Worm (Caenorhabditis elegans) whole organism, late embryonic: Measurements from ENCODE around the gene D1044.1.

Experiments
- ceh-9 ChIP-seq: sonication (generic microtip); optimal IDR thresholded peaks from 2 replicates; lab custom pipeline; 2016; ENCODE audit warnings: mild to moderate bottlenecking, missing genetic modification characterization, inconsistent platforms, missing compliant biosample characterization
- dmd-4 ChIP-seq: sonication (generic microtip); optimal IDR thresholded peaks from 2 replicates; lab custom pipeline; 2016; ENCODE audit warnings: borderline replicate concordance, missing genetic modification characterization, missing compliant biosample characterization
- hlh-8 ChIP-seq: sonication (generic microtip); optimal IDR thresholded peaks from 2 replicates; lab custom pipeline; 2016; ENCODE audit warnings: missing genotype, missing genetic modification characterization, missing compliant biosample characterization
- lin-11 ChIP-seq: fragments of 200-800 bp; sonication (Bioruptor generic); optimal IDR thresholded peaks from 2 replicates; lab custom pipeline; 2018; ENCODE audit warnings: mild to moderate bottlenecking, missing genetic modification characterization, missing compliant biosample characterization
- mec-3 ChIP-seq: sonication (generic microtip); optimal IDR thresholded peaks from 2 replicates; lab custom pipeline; 2016; ENCODE audit warnings: borderline replicate concordance, missing genetic modification characterization, missing compliant biosample characterization
- nfya-1 ChIP-seq: sonication (generic microtip); optimal IDR thresholded peaks from 2 replicates; lab custom pipeline; 2017; ENCODE audit warnings: missing genetic modification characterization, mild to moderate bottlenecking, missing compliant biosample characterization, antibody characterized with exemption, moderate library complexity
- nhr-11 ChIP-seq: fragments of 150-350 bp; optimal IDR thresholded peaks from 2 replicates; lab custom pipeline; 2014; ENCODE audit warnings: missing biosample characterization, missing genetic modification characterization
- pha-4 ChIP-seq: fragments of 150-350 bp; optimal IDR thresholded peaks from 2 replicates; lab custom pipeline; 2018; ENCODE audit warnings: missing biosample characterization, missing genetic modification reagents, missing genetic modification characterization
- rnt-1 ChIP-seq: sonication (generic microtip); optimal IDR thresholded peaks from 2 replicates; lab custom pipeline; 2016; ENCODE audit warnings: missing genetic modification characterization, missing compliant biosample characterization
- sox-4 ChIP-seq: sonication (generic microtip); optimal IDR thresholded peaks from 2 replicates; lab custom pipeline; 2017; ENCODE audit warnings: mild to moderate bottlenecking, missing genetic modification characterization, inconsistent platforms, missing compliant biosample characterization
- tbx-7 ChIP-seq: sonication (generic microtip); optimal IDR thresholded peaks from 2 replicates; lab custom pipeline; 2016; ENCODE audit warnings: missing genotype, missing genetic modification characterization, missing compliant biosample characterization
- zip-5 ChIP-seq: sonication (generic microtip); optimal IDR thresholded peaks from 2 replicates; lab custom pipeline; 2016; ENCODE audit warnings: missing genetic modification characterization, missing compliant biosample characterization

D1044.1 gene

ce11 chrIII:5594350-5594749, 50.3 kb downstream of the D1044.1 start:
- TF ChIP-seq nfya-1 (tag; lab: Kevin White, UChicago): peak; percentile 42
- no peak for TF ChIP-seq hlh-8 (tag; lab: Kevin White, UChicago)

- TF ChIP-seq sox-4 (tag; lab: Kevin White, UChicago): no peak
- TF ChIP-seq mec-3 (tag; lab: Kevin White, UChicago): no peak
- no peak for TF ChIP-seq pha-4 (tag; lab: Kevin White, UChicago)
- TF ChIP-seq ceh-9 (tag; lab: Kevin White, UChicago): no peak
- no peak for TF ChIP-seq dmd-4 (tag; lab: Kevin White, UChicago)
- no peak for TF ChIP-seq tbx-7 (tag; lab: Kevin White, UChicago)
- no peak for TF ChIP-seq rnt-1 (tag; lab: Kevin White, UChicago)
- no peak for TF ChIP-seq lin-11 (tag; lab: Kevin White, UChicago)
- no peak for TF ChIP-seq zip-5
- TF ChIP-seq nhr-11 (tag; lab: Kevin White, UChicago): no peak
Measured at ce11 chrIII:5595445-5595844, 51.4 kb downstream of the D1044.1 start, which contains the start of gene ced-6. Gene ced-6 (plus strand): TSS chrIII:5595771.
